Fruit fly (Drosophila melanogaster) whole organism, adult: ENCODE data around the gene CG7857.

ENCODE experiments used
- CG7101 ChIP-seq: fragments of 200-800 bp; sonication (Bioruptor generic); optimal IDR thresholded peaks from 2 replicates; lab custom pipeline; 2018; ENCODE audit warnings: missing biosample characterization, mild to moderate bottlenecking, missing genetic modification characterization, moderate library complexity
- Hr96 ChIP-seq: fragments of 200-800 bp; sonication (Bioruptor generic); optimal IDR thresholded peaks from 2 replicates; lab custom pipeline; 2016; ENCODE audit warnings: missing biosample characterization, missing genetic modification characterization
- bab1 ChIP-seq: fragments of 200-800 bp; sonication (Bioruptor generic); optimal IDR thresholded peaks from 3 replicates; lab custom pipeline; 2019; ENCODE audit warnings: missing biosample characterization, mild to moderate bottlenecking, missing genetic modification characterization, moderate library complexity
- kay ChIP-seq: fragments of 200-800 bp; sonication (Bioruptor generic); peaks from one replicate; lab custom pipeline; 2016; ENCODE audit warnings: missing biosample characterization, missing genetic modification characterization, borderline replicate concordance

DNA sequence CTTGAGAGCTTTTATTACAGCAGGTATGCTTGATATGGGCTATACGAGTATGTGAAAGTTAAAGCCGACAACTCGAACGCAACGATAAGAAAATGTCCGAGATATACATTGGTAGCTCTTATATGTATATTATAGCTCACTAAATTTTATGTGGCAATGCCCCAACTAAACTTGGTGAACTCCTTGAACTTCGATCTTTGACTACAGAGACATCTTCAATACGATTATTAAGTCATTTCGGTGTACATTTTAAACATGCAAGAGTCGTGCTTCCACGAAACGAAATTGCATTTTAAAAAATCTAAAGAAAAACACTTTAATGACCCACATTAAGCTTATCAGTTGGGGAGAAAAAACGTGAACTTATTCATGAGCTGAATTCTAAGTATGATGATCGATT is 31.9 kb upstream of the CG7857 start:
- no peak for TF ChIP-seq CG7101
- peak; percentile 38 for TF ChIP-seq kay (GFP tag; lab: Kevin White, UChicago)
- no peak for TF ChIP-seq Hr96 (GFP tag; lab: Kevin White, UChicago)
- TF ChIP-seq bab1 (GFP tag; lab: Kevin White, UChicago), result no peak
